Fruit fly (Drosophila melanogaster) whole organism: ENCODE measurements around the gene Drsl5.

Experiments
- CG8478 ChIP-seq: fragments of >200 bp; optimal IDR thresholded peaks from 2 replicates; lab custom pipeline; 2018; ENCODE audit warnings: inconsistent platforms
- Dll ChIP-seq: fragments of >200 bp; optimal IDR thresholded peaks from 2 replicates; lab custom pipeline; 2017
- EcR ChIP-seq, 2 experiments: fragments of >200 bp; optimal IDR thresholded peaks; 2 replicates each; lab custom pipeline; 2017; ENCODE audit warnings: missing biosample characterization in 2 of 2, missing genetic modification characterization in 2 of 2, missing genetic modification reagents in 2 of 2
- pan ChIP-seq: fragments of >200 bp; optimal IDR thresholded peaks from 2 replicates; lab custom pipeline; 2017
- psq ChIP-seq: fragments of >200 bp; optimal IDR thresholded peaks from 2 replicates; lab custom pipeline; 2017
- usp ChIP-seq: fragments of >200 bp; optimal IDR thresholded peaks from 2 replicates; lab custom pipeline; 2017; ENCODE audit warnings: missing biosample characterization, missing genetic modification characterization, mixed read lengths

Drsl5 gene

DNA sequence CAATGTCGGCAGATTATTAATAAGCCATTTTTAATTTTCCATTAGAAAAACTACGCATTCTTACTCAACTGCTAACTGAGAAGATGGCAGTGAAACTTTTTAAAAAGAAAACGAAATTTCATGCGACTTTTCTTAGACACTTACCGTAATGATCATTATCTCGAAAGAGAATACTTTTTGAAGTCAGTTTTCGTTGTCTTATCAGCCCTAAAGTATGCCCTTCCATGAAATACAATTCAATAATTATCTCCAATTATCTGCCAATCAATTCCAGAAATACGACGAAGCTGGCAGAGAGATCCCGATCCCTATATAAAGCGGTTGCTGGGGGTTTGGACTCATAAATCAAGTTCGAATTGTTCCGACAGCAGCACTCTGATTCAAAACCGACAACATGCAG is at the start of gene Drsl5:
Gene Drsl5, plus strand, starts transcription at position 341 of the 400 bp plus-strand sequence.
- TF ChIP-seq Dll (lab: Kevin White, UChicago) = no peak
- TF ChIP-seq EcR (GFP tag; optimal IDR thresholded peaks at IDR 0.05; lab: Kevin White, UChicago) = no peak
- TF ChIP-seq psq = no peak
- TF ChIP-seq CG8478 (lab: Kevin White, UChicago) = no peak
- no peak for TF ChIP-seq pan (lab: Kevin White, UChicago)
- no peak for TF ChIP-seq usp (GFP tag; lab: Kevin White, UChicago)

DNA sequence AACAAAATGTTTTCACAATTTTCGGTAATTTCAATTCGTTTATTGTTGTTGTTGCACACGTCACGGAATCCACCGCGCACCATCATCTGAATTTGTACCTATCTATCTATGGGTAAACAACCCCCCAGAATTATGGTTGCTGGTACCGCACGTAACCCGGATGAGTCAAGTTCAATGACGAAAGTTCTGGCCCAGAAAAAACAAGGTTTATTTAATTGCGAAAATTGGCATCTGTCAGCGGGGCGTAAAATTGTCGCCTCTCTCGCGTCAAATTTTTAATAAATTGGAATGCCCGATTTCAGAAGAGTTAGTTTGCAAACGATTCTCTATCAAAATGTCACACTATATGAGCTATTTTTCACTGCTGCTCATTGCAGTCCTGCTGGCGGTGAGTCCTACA is 48.4 kb upstream of the Drsl5 start, which contains the start of gene CG34265:
Gene CG34265, plus strand, starts transcription at position 301 of the 400 bp plus-strand sequence.
- TF ChIP-seq psq (no peak), usp (GFP tag; lab: Kevin White, UChicago) (no peak), pan (lab: Kevin White, UChicago) (no peak), EcR (GFP tag; optimal IDR thresholded peaks at IDR 0.05; lab: Kevin White, UChicago) (no peak), Dll (lab: Kevin White, UChicago) (no peak), CG8478 (lab: Kevin White, UChicago) (no peak)

DNA sequence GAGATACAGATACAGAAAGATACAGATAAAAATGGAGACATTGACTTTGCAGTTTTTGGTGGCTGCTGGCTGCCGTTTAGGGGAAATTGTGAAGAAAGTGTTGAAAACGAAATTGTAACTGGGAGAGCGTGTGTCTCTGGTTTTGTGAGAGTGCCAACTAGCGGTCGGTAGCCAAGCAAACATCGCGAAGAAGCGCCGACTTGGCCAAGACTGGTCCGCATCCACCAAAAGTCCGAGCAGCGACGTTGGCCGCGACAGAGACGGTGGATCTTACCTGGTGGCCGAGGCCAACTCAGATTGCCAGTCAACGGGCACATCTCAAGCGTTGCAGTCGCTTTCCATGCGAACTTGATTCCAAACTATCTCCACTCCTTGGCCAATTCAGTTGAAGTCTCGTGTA is 45.8 kb upstream of the Drsl5 start, which contains the start of gene CG14960:
Gene CG14960, plus strand, starts transcription at position 301 of the 400 bp plus-strand sequence.
- TF ChIP-seq Dll (lab: Kevin White, UChicago) (no peak), EcR (GFP tag; optimal IDR thresholded peaks at IDR 0.05; lab: Kevin White, UChicago) (no peak), psq (no peak), pan (lab: Kevin White, UChicago) (no peak), usp (GFP tag; lab: Kevin White, UChicago) (no peak), CG8478 (lab: Kevin White, UChicago) (no peak)

DNA sequence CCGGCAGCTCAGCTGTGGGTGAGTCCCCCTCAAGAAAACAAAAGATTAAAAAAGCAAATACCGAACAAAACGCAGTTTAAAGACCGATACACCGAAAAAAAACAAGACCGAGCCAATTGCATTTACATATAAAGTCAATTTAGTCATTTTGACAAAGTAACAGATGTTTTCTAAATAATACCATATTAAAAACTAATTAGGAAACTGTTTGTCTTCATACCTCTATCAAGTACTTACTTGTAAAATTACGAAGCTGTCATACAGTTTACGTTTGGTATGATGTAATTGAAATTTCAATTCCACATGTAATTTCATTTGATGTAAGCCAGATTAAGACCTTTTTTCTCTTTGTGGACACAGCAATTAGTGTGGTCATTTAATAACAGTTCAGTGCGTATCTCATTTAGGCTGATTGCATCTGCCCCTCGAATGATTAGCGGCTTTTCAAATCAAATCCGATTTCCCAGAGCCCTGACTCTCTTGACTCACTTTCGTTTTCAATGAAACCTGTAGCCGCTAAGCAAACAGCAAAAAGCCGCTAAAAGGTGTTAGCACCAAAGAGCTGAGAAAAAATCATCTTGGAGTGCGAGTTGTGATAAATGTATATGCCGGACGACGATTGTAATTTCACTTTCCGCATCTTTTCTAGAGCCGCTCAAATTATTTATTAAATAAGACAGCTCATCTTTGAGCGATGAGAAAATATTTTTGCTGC is 42.0 kb upstream of the Drsl5 start:
- no peak for TF ChIP-seq CG8478 (lab: Kevin White, UChicago)
- no peak for TF ChIP-seq usp (GFP tag; lab: Kevin White, UChicago)
- no peak for TF ChIP-seq pan (lab: Kevin White, UChicago)
- no peak for TF ChIP-seq Dll (lab: Kevin White, UChicago)
- no peak for TF ChIP-seq EcR (GFP tag; optimal IDR thresholded peaks at IDR 0.05; lab: Kevin White, UChicago)

DNA sequence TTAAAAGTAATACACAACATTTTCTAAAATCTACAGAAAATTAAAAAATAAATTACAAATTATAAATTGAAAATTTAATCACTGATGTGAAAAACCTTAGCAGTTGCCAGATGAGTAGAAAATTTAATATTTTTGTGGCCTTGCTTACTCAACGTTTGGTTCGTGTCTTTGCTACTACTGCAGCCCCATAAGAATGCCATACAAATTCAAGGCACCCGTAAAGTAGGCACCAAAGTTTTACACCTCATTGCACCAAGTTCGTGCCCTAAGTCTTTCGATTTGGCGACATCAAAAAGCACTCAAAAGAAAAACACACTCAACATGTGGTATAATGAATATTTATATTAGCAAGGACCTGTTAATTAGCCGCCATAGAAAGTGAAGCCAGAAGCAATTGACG is 39.7 kb upstream of the Drsl5 start:
- TF ChIP-seq CG8478 (lab: Kevin White, UChicago) = no peak

DNA sequence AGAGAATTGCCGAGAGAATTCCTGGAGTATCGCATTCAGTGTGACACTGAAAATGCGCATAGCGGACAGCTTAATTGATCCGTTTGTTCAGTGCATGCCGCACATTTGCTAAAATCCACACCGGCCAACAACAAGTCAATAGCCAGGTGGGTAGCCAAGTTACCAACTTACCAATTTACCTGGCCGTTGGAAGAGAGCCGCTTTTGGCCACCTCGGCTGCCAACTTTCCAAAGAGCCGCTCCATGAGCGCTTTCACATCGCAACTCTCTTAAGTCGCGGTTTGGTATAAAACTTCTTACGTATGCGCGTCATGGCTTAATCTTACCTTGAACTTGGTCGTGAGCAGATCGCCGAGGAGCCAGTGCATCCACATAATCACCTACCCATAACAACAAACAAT is 36.7 kb upstream of the Drsl5 start, which contains the start of gene CG12017:
Gene CG12017, plus strand, starts transcription at position 310 of the 400 bp plus-strand sequence.
- TF ChIP-seq CG8478 (lab: Kevin White, UChicago) (no peak), Dll (lab: Kevin White, UChicago) (no peak), usp (GFP tag; lab: Kevin White, UChicago) (no peak), psq (no peak), EcR (GFP tag; optimal IDR thresholded peaks at IDR 0.05; lab: Kevin White, UChicago) (no peak), pan (lab: Kevin White, UChicago) (no peak)

DNA sequence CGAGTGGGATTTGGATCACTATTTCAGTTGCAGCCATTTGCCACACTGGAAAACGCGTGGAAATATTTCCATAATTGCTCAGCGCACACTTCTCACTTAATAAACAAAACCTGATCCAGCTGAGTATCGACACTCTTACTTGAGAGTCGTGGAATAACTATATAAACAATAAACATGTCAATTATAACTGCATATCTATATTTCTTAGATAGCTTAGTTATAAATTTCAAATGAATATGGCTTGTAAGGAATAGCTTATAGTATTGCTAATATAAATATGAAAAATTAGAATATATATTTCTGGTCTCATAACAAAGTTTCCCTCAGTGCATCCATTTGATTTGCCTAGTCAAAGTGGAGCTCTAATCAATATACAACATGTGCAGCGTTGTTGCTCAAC is 33.3 kb upstream of the Drsl5 start:
- no peak for TF ChIP-seq CG8478 (lab: Kevin White, UChicago)

DNA sequence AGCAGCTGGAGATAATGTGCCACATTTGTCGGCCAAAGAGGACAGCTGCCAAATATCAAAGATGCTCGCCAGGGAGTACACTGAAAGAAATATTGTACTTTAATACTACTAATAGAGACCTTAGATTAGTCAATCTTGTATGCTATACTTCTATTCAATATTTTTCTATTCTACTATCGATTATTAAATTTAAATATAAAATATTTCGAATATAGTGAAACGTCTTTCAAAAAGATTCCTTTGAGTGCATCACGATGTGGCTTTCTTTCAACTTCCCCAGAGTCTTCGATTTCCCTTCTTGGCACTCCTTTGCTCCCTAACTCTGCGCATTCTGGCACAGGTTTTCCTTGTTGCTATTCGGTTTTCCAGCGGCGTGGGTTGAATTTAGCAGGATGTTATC is 31.7 kb upstream of the Drsl5 start:
- TF ChIP-seq usp (GFP tag; lab: Kevin White, UChicago) = no peak
- no peak for TF ChIP-seq EcR (GFP tag; optimal IDR thresholded peaks at IDR 0.05; lab: Kevin White, UChicago)
- no peak for TF ChIP-seq pan (lab: Kevin White, UChicago)
- no peak for TF ChIP-seq CG8478 (lab: Kevin White, UChicago)
- TF ChIP-seq psq = no peak
- no peak for TF ChIP-seq Dll (lab: Kevin White, UChicago)

DNA sequence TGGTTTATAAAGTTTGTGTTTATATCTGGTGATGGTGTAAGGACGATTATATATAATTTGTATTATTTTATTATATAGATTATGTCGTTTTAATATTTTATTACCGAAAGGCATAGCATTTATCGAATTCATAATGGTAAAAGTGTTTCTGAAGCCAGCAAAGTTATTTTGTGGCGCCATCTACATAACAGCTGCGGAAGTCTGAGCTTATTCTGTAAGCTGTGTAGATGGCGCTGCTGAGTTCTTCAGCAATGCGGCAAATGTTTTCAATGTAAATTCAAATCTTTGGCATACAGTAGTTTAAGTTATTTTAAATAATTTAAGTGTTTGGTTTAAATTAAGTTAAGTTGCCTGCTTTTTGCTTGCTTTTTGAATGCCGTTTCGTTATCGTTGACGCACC is 28.2 kb upstream of the Drsl5 start:
- TF ChIP-seq EcR (GFP tag; optimal IDR thresholded peaks at IDR 0.05; lab: Kevin White, UChicago) = no peak
- TF ChIP-seq pan (lab: Kevin White, UChicago) = no peak
- no peak for TF ChIP-seq usp (GFP tag; lab: Kevin White, UChicago)
- no peak for TF ChIP-seq psq
- no peak for TF ChIP-seq CG8478 (lab: Kevin White, UChicago)
- TF ChIP-seq Dll (lab: Kevin White, UChicago) = no peak

DNA sequence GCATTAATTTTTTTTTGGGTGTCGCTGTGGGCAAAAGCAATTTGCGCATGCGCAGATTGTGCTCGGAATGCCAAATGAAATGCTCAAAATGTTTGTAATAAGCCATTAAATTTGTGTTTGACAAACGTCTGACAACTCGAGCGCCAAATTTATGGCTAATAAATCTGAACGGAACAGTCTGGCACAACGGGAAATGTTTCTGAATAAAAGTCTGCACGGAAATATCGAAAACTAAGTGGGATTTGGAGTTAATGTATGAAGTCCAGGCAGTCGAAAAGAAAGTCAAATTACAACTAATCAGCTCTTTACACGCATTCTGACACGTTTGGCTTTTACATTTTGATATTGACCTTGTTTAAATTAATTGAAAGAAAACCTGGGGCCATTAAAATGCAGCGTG is 25.4 kb upstream of the Drsl5 start, which contains the start of gene CG12009:
Gene CG12009, plus strand, starts transcription at position 301 of the 400 bp plus-strand sequence.
- TF ChIP-seq pan (lab: Kevin White, UChicago) (no peak), psq (no peak), Dll (lab: Kevin White, UChicago) (no peak), usp (GFP tag; lab: Kevin White, UChicago) (no peak), EcR (GFP tag; optimal IDR thresholded peaks at IDR 0.05; lab: Kevin White, UChicago) (no peak)

DNA sequence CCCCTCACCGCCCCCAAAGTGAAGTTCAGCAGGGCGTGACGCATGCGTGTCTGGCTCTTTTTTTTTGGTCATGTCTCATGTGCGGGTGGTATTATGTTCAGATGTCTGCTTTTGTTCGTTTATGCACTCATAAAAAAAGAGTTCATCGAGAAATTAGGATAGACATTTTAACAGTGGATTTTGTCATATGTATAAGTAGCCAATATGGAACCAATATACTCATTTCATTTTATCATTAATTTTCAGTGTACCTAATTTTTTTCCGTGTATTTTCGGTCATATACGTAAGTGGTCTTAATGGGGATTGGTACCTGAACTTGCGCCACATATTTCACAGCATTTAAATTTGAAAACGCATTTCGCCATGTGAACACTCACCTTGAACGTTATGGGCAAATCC is 16.2 kb upstream of the Drsl5 start:
- TF ChIP-seq Dll (lab: Kevin White, UChicago) = no peak
- no peak for TF ChIP-seq psq
- no peak for TF ChIP-seq CG8478 (lab: Kevin White, UChicago)
- TF ChIP-seq usp (GFP tag; lab: Kevin White, UChicago) = no peak
- no peak for TF ChIP-seq pan (lab: Kevin White, UChicago)
- TF ChIP-seq EcR (GFP tag; optimal IDR thresholded peaks at IDR 0.05; lab: Kevin White, UChicago) = no peak

DNA sequence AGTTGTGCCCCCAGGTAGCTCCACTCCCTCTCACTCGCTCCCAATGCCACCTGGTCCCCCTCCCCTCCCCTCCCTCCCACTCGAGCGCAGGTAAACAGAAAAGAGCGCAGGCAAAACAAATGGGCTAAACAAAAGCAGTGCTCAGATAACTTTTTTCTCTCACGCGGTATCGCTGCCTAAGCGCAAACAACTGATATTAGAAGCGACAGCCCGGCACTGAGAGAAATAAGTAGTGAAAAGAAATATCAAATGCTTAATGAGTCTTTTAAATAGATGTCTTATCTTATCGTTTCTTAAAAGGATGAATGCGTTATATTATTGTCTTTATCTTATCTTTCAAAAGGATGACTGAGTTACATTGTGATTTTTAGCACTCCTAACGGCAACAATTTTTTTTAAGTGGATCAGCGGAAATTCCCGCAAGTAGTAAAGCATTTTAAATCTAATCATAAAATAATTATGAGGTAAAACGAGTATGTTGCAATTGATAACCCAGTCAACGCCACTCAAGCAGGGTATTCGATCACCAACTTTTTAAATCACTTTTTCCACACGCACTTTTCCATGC is 15.3 kb upstream of the Drsl5 start:
- TF ChIP-seq usp (GFP tag; lab: Kevin White, UChicago) (no peak), EcR (GFP tag; optimal IDR thresholded peaks at IDR 0.05; lab: Kevin White, UChicago) (no peak), psq (no peak), Dll (lab: Kevin White, UChicago) (no peak), CG8478 (lab: Kevin White, UChicago) (no peak), pan (lab: Kevin White, UChicago) (no peak)
